Fruit fly (Drosophila melanogaster): Measurements from ENCODE around the gene CG12535.

The CG12535 gene

dm6 chrX:3476009-3476408, 27.3 kb upstream of the CG12535 start (continued):
- TF ChIP-seq Doc2 (GFP tag; IDR thresholded peaks at IDR 0.05), result no peak
- no peak for TF ChIP-seq CG7987 (GFP tag; optimal IDR thresholded peaks at IDR 0.05)
- TF ChIP-seq dpn (GFP tag; optimal IDR thresholded peaks at IDR 0.05), result peak; percentile 22 to 24
- no peak for TF ChIP-seq mirr (GFP tag; optimal IDR thresholded peaks at IDR 0.05)
- no peak for TF ChIP-seq CG18011 (GFP tag; optimal IDR thresholded peaks at IDR 0.05)
- peak; percentile 26; the same call in 1 of the 2 replicates for TF ChIP-seq E2f2 (GFP tag; IDR thresholded peaks at IDR 0.05)
- TF ChIP-seq vfl (GFP tag; optimal IDR thresholded peaks at IDR 0.05), result no peak
- peak; percentile 36 for TF ChIP-seq Sox100B (GFP tag; optimal IDR thresholded peaks at IDR 0.05)
- TF ChIP-seq gce (GFP tag; IDR thresholded peaks at IDR 0.05), result no peak
- no peak for TF ChIP-seq CG11456 (GFP tag; IDR thresholded peaks at IDR 0.05)
- TF ChIP-seq CG11398 (GFP tag; optimal IDR thresholded peaks at IDR 0.05), result no peak
- TF ChIP-seq trh (GFP tag; optimal IDR thresholded peaks at IDR 0.05), result no peak
- TF ChIP-seq seq (GFP tag; IDR thresholded peaks at IDR 0.05), result no peak
- TF ChIP-seq ftz-f1 (GFP tag; optimal IDR thresholded peaks at IDR 0.05), result no peak
- TF ChIP-seq CG12104 (GFP tag; optimal IDR thresholded peaks at IDR 0.05), result no peak
- TF ChIP-seq kni (GFP tag; optimal IDR thresholded peaks at IDR 0.05), result no peak
- no peak for TF ChIP-seq Hey (tag; optimal IDR thresholded peaks at IDR 0.05)
- no peak for TF ChIP-seq Hmx (GFP tag; optimal IDR thresholded peaks at IDR 0.05)
- peak; percentile 73 for TF ChIP-seq Xrp1 (GFP tag; IDR thresholded peaks at IDR 0.05)
- no peak for TF ChIP-seq bowl (GFP tag; IDR thresholded peaks at IDR 0.05)
- no peak for TF ChIP-seq CG34224 (GFP tag; IDR thresholded peaks at IDR 0.05; ENCODE audit: partially characterized antibody)
- TF ChIP-seq Nf-YC (tag; optimal IDR thresholded peaks at IDR 0.05), result no peak
- peak; percentile 33 for TF ChIP-seq CG10654 (GFP tag; optimal IDR thresholded peaks at IDR 0.05)
- TF ChIP-seq Vsx1 (GFP tag; optimal IDR thresholded peaks at IDR 0.05), result peak; percentile 5
- TF ChIP-seq CG8765 (GFP tag; IDR thresholded peaks at IDR 0.05), result no peak
- TF ChIP-seq ci (GFP tag; IDR thresholded peaks at IDR 0.05), result peak; percentile 58; the same call in 1 of the 3 replicates
- no peak for TF ChIP-seq eve (GFP tag; optimal IDR thresholded peaks at IDR 0.05)
- no peak for TF ChIP-seq Tbp (GFP tag; optimal IDR thresholded peaks at IDR 0.05)
- TF ChIP-seq scrt (GFP tag; optimal IDR thresholded peaks at IDR 0.05), result no peak
- no peak for TF ChIP-seq CrebB (tag; optimal IDR thresholded peaks at IDR 0.05)
- TF ChIP-seq Hand (GFP tag; optimal IDR thresholded peaks at IDR 0.05), result no peak
- TF ChIP-seq CG14710 (tag; optimal IDR thresholded peaks at IDR 0.05), result peak; percentile 38
- peak; percentile 9 for TF ChIP-seq slp2 (GFP tag; optimal IDR thresholded peaks at IDR 0.05)
- TF ChIP-seq CG15011 (GFP tag; optimal IDR thresholded peaks at IDR 0.05), result no peak
- peak; percentile 63 for TF ChIP-seq CG17361 (GFP tag; IDR thresholded peaks at IDR 0.05)
- TF ChIP-seq Drgx (GFP tag; IDR thresholded peaks at IDR 0.05), result peak; percentile 82
- TF ChIP-seq trem (tag; optimal IDR thresholded peaks at IDR 0.05), result peak; percentile 0
- no peak for TF ChIP-seq dan (GFP tag; IDR thresholded peaks at IDR 0.05)
- TF ChIP-seq HmgD (GFP tag; optimal IDR thresholded peaks at IDR 0.05), result no peak
- no peak for TF ChIP-seq dm (GFP tag; optimal IDR thresholded peaks at IDR 0.05)
- TF ChIP-seq CG3281 (GFP tag; optimal IDR thresholded peaks at IDR 0.05), result no peak
- TF ChIP-seq br (optimal IDR thresholded peaks at IDR 0.05), result no peak
- no peak for TF ChIP-seq CG14860 (GFP tag; IDR thresholded peaks at IDR 0.05; ENCODE audit: partially characterized antibody)
- no peak for TF ChIP-seq Dek (tag; optimal IDR thresholded peaks at IDR 0.05)
- TF ChIP-seq psq (GFP tag; optimal IDR thresholded peaks at IDR 0.05), result no peak
- TF ChIP-seq C15 (GFP tag; IDR thresholded peaks at IDR 0.05), result no peak
- TF ChIP-seq Six4 (GFP tag; optimal IDR thresholded peaks at IDR 0.05), result no peak
- peak; percentile 3 for TF ChIP-seq Max (GFP tag; optimal IDR thresholded peaks at IDR 0.05)
- TF ChIP-seq CG4707 (GFP tag; optimal IDR thresholded peaks at IDR 0.05), result no peak
- TF ChIP-seq Dad (GFP tag; optimal IDR thresholded peaks at IDR 0.05), result no peak
- TF ChIP-seq Hmr (GFP tag; optimal IDR thresholded peaks at IDR 0.05), result no peak
- no peak for TF ChIP-seq Lpt (GFP tag; optimal IDR thresholded peaks at IDR 0.05)
- TF ChIP-seq CG2116 (GFP tag; optimal IDR thresholded peaks at IDR 0.05), result no peak
